Fruit fly (Drosophila melanogaster) whole organism, embryonic: ENCODE data around the gene mora.

Source experiments
- Bteb2 ChIP-seq: fragments of 200-800 bp; sonication (Bioruptor generic); optimal IDR thresholded peaks from 2 replicates; lab custom pipeline; 2016; ENCODE audit warnings: missing biosample characterization, missing genetic modification characterization
- CG10147 ChIP-seq: fragments of 200-800 bp; sonication (Bioruptor generic); optimal IDR thresholded peaks from 2 replicates; lab custom pipeline; 2019; ENCODE audit warnings: missing biosample characterization, mild to moderate bottlenecking, missing genetic modification characterization, moderate library complexity
- CG10267 ChIP-seq: fragments of 200-800 bp; sonication (Bioruptor generic); optimal IDR thresholded peaks from 2 replicates; lab custom pipeline; 2018; ENCODE audit warnings: missing biosample characterization, mild to moderate bottlenecking, missing genetic modification characterization, moderate library complexity
- CG12236 ChIP-seq: fragments of 200-800 bp; sonication (Bioruptor generic); optimal IDR thresholded peaks from 2 replicates; lab custom pipeline; 2016; ENCODE audit warnings: missing biosample characterization, missing genetic modification characterization
- CG14050 ChIP-seq: fragments of 200-800 bp; sonication (Bioruptor generic); IDR thresholded peaks from 3 replicates; pipeline ENCODE4 v1.3.6; 2022; ENCODE audit warnings: missing biosample characterization, missing genetic modification characterization
- CG15479 ChIP-seq: fragments of 200-800 bp; sonication (Bioruptor generic); optimal IDR thresholded peaks from 3 replicates; lab custom pipeline; 2019; ENCODE audit warnings: missing biosample characterization, mild to moderate bottlenecking, missing genetic modification characterization, moderate library complexity
- CG17568 ChIP-seq: fragments of 200-800 bp; sonication (Bioruptor generic); optimal IDR thresholded peaks from 2 replicates; lab custom pipeline; 2018; ENCODE audit warnings: missing biosample characterization, mild to moderate bottlenecking, missing genetic modification characterization, moderate library complexity
- CG17802 ChIP-seq: fragments of 200-800 bp; sonication (Bioruptor generic); optimal IDR thresholded peaks from 2 replicates; lab custom pipeline; 2018; ENCODE audit warnings: missing biosample characterization, mild to moderate bottlenecking, missing genetic modification characterization, moderate library complexity
- CG17912 ChIP-seq: fragments of 200-800 bp; sonication (Bioruptor generic); optimal IDR thresholded peaks from 2 replicates; lab custom pipeline; 2018; ENCODE audit warnings: missing biosample characterization, mild to moderate bottlenecking, missing genetic modification characterization
- CG1832 ChIP-seq: fragments of 200-800 bp; sonication (Bioruptor generic); optimal IDR thresholded peaks from 2 replicates; lab custom pipeline; 2017; ENCODE audit warnings: missing biosample characterization, mild to moderate bottlenecking, missing genetic modification characterization, inconsistent platforms
- CG2120 ChIP-seq: fragments of 200-800 bp; sonication (Bioruptor generic); optimal IDR thresholded peaks from 3 replicates; lab custom pipeline; 2016; ENCODE audit warnings: missing biosample characterization, missing genetic modification characterization
- CG2199 ChIP-seq: fragments of 200-800 bp; sonication (Bioruptor generic); IDR thresholded peaks from 3 replicates; pipeline ENCODE4 v1.3.6; 2022; ENCODE audit warnings: missing biosample characterization, missing genetic modification characterization
- CG2889 ChIP-seq: fragments of 200-800 bp; sonication (Bioruptor generic); IDR thresholded peaks from 3 replicates; pipeline ENCODE4 v1.3.6; 2022; ENCODE audit warnings: missing biosample characterization, missing genetic modification characterization
- CG34376 ChIP-seq: fragments of 200-800 bp; sonication (Bioruptor generic); optimal IDR thresholded peaks from 2 replicates; lab custom pipeline; 2018; ENCODE audit warnings: missing biosample characterization, mild to moderate bottlenecking, missing genetic modification characterization
- CG4282 ChIP-seq: fragments of 200-800 bp; sonication (Bioruptor generic); optimal IDR thresholded peaks from 2 replicates; lab custom pipeline; 2016; ENCODE audit warnings: missing biosample characterization, missing genetic modification characterization
- CG4328 ChIP-seq: fragments of 200-800 bp; sonication (Bioruptor generic); optimal IDR thresholded peaks from 3 replicates; lab custom pipeline; 2017; ENCODE audit warnings: missing biosample characterization, missing genetic modification reagents, missing genetic modification characterization
- CG4820 ChIP-seq: fragments of 200-800 bp; sonication (Bioruptor generic); optimal IDR thresholded peaks from 3 replicates; lab custom pipeline; 2016; ENCODE audit warnings: missing biosample characterization, missing genetic modification characterization
- CG9727 ChIP-seq: fragments of 200-800 bp; sonication (Bioruptor generic); optimal IDR thresholded peaks from 3 replicates; lab custom pipeline; 2017; ENCODE audit warnings: missing biosample characterization, mild to moderate bottlenecking, missing genetic modification characterization
- CkIIα-i1 ChIP-seq: fragments of 200-800 bp; sonication (Bioruptor generic); IDR thresholded peaks from 2 replicates; pipeline ENCODE4 v1.3.6; 2022; ENCODE audit warnings: missing biosample characterization, missing genetic modification characterization
- Dfd ChIP-seq, 2 experiments: fragments of >200 bp; optimal IDR thresholded peaks; 2 replicates each; lab custom pipeline; 2017; ENCODE audit warnings: missing biosample characterization in 2 of 2, missing genetic modification characterization in 2 of 2
- Dll ChIP-seq: fragments of 200-800 bp; sonication (Bioruptor generic); IDR thresholded peaks from 4 replicates; pipeline ENCODE4 v1.3.6; 2022; ENCODE audit warnings: missing biosample characterization, missing genetic modification characterization; ENCODE audit not compliant: partially characterized antibody
- Drgx ChIP-seq: fragments of 200-800 bp; sonication (Bioruptor generic); IDR thresholded peaks from 2 replicates; pipeline ENCODE4 v1.3.6; 2022; ENCODE audit warnings: missing biosample characterization, missing genetic modification characterization
- ERR ChIP-seq: fragments of 200-800 bp; sonication (Bioruptor generic); optimal IDR thresholded peaks from 2 replicates; lab custom pipeline; 2016; ENCODE audit warnings: missing biosample characterization, missing genetic modification characterization
- HHEX ChIP-seq: fragments of 200-800 bp; sonication (Bioruptor generic); optimal IDR thresholded peaks from 3 replicates; lab custom pipeline; 2017; ENCODE audit warnings: missing biosample characterization, mild to moderate bottlenecking, missing genetic modification characterization, missing genetic modification reagents
- HLH54F ChIP-seq: fragments of 200-800 bp; sonication (Bioruptor generic); optimal IDR thresholded peaks from 3 replicates; lab custom pipeline; 2016; ENCODE audit warnings: missing biosample characterization, missing genetic modification characterization
- HLHmδ ChIP-seq: fragments of 200-800 bp; sonication (Bioruptor generic); optimal IDR thresholded peaks from 2 replicates; lab custom pipeline; 2018; ENCODE audit warnings: missing biosample characterization, mild to moderate bottlenecking, missing genetic modification characterization, moderate library complexity
- Myb ChIP-seq: fragments of 200-800 bp; sonication (Bioruptor generic); optimal IDR thresholded peaks from 2 replicates; lab custom pipeline; 2016; ENCODE audit warnings: missing biosample characterization, missing genetic modification characterization
- Oaz ChIP-seq: fragments of 200-800 bp; sonication (Bioruptor generic); IDR thresholded peaks from 2 replicates; pipeline ENCODE4 v1.3.6; 2022; ENCODE audit warnings: missing biosample characterization, missing genetic modification characterization
- Scr ChIP-seq: fragments of 200-800 bp; sonication (Bioruptor generic); IDR thresholded peaks from 2 replicates; pipeline ENCODE4 v1.3.6; 2022; ENCODE audit warnings: missing biosample characterization, missing genetic modification characterization; ENCODE audit not compliant: partially characterized antibody
- Six4 ChIP-seq: fragments of 200-800 bp; sonication (Bioruptor generic); optimal IDR thresholded peaks from 2 replicates; lab custom pipeline; 2016; ENCODE audit warnings: missing biosample characterization, missing genetic modification characterization
- Sox100B ChIP-seq: fragments of 200-800 bp; sonication (Bioruptor generic); optimal IDR thresholded peaks from 3 replicates; lab custom pipeline; 2018; ENCODE audit warnings: missing biosample characterization, mild to moderate bottlenecking, missing genetic modification characterization
- Sox102F ChIP-seq: fragments of 200-800 bp; sonication (Bioruptor generic); optimal IDR thresholded peaks from 2 replicates; lab custom pipeline; 2018; ENCODE audit warnings: missing biosample characterization, mild to moderate bottlenecking, missing genetic modification characterization, moderate library complexity
- Ssrp ChIP-seq: fragments of 200-800 bp; sonication (Bioruptor generic); optimal IDR thresholded peaks from 2 replicates; lab custom pipeline; 2018; ENCODE audit warnings: missing biosample characterization, mild to moderate bottlenecking, missing genetic modification characterization, moderate library complexity
- Stat92E ChIP-seq, 3 experiments: fragments of >200 bp in 2 of 3; fragments of 200-800 bp in 1 of 3; sonication (Bioruptor generic) in 1 of 3; optimal IDR thresholded peaks; 2 replicates each; lab custom pipeline; 2017 to 2019; ENCODE audit warnings: missing biosample characterization in 3 of 3, missing genetic modification characterization in 3 of 3, mild to moderate bottlenecking in 1 of 3, moderate library complexity in 1 of 3
- Vsx1 ChIP-seq: fragments of 200-800 bp; sonication (Bioruptor generic); optimal IDR thresholded peaks from 2 replicates; lab custom pipeline; 2017; ENCODE audit warnings: missing biosample characterization, mild to moderate bottlenecking, missing genetic modification characterization, missing genetic modification reagents
- al ChIP-seq: fragments of 200-800 bp; sonication (Bioruptor generic); IDR thresholded peaks from 2 replicates; pipeline ENCODE4 v1.3.6; 2022; ENCODE audit warnings: missing biosample characterization, missing genetic modification characterization
- cas ChIP-seq: fragments of 200-800 bp; sonication (Bioruptor generic); IDR thresholded peaks from 2 replicates; pipeline ENCODE4 v1.3.6; 2022; ENCODE audit warnings: missing biosample characterization, missing genetic modification characterization
- esg ChIP-seq: fragments of 200-800 bp; sonication (Bioruptor generic); conservative IDR thresholded peaks from 2 replicates; pipeline ENCODE4 v1.3.6; 2022; ENCODE audit warnings: missing biosample characterization, missing genetic modification characterization
- fru ChIP-seq: fragments of >200 bp; optimal IDR thresholded peaks from 2 replicates; lab custom pipeline; 2017
- h ChIP-seq: fragments of >200 bp; optimal IDR thresholded peaks from 2 replicates; lab custom pipeline; 2017
- her ChIP-seq: fragments of 200-800 bp; sonication (Bioruptor generic); optimal IDR thresholded peaks from 2 replicates; lab custom pipeline; 2016; ENCODE audit warnings: missing biosample characterization, missing genetic modification characterization
- kay ChIP-seq: fragments of 200-800 bp; sonication (Bioruptor generic); optimal IDR thresholded peaks from 2 replicates; lab custom pipeline; 2016; ENCODE audit warnings: missing biosample characterization, missing genetic modification characterization
- lbe ChIP-seq: fragments of 200-800 bp; sonication (Bioruptor generic); optimal IDR thresholded peaks from 2 replicates; lab custom pipeline; 2016; ENCODE audit warnings: missing biosample characterization, mild to moderate bottlenecking, missing genetic modification characterization
- luna ChIP-seq: fragments of 200-800 bp; sonication (Bioruptor generic); optimal IDR thresholded peaks from 2 replicates; lab custom pipeline; 2016; ENCODE audit warnings: missing biosample characterization, missing genetic modification characterization
- schlank ChIP-seq: fragments of 200-800 bp; sonication (Bioruptor generic); optimal IDR thresholded peaks from 2 replicates; lab custom pipeline; 2018; ENCODE audit warnings: missing biosample characterization, mild to moderate bottlenecking, missing genetic modification characterization
- scrt ChIP-seq: fragments of 200-800 bp; sonication (Bioruptor generic); optimal IDR thresholded peaks from 2 replicates; lab custom pipeline; 2018; ENCODE audit warnings: missing biosample characterization, mild to moderate bottlenecking, missing genetic modification characterization, moderate library complexity
- sens-2 ChIP-seq: fragments of 200-800 bp; sonication (Bioruptor generic); IDR thresholded peaks from 2 replicates; pipeline ENCODE4 v1.3.6; 2022; ENCODE audit warnings: missing biosample characterization, missing genetic modification characterization
- sob ChIP-seq: fragments of 200-800 bp; sonication (Bioruptor generic); IDR thresholded peaks from 2 replicates; pipeline ENCODE4 v1.3.6; 2022; ENCODE audit warnings: missing biosample characterization, missing genetic modification characterization
- stc ChIP-seq: fragments of 200-800 bp; sonication (Bioruptor generic); IDR thresholded peaks from 2 replicates; pipeline ENCODE4 v1.3.6; 2022; ENCODE audit warnings: missing biosample characterization, missing genetic modification characterization
- trh ChIP-seq: fragments of 200-800 bp; sonication (Bioruptor generic); optimal IDR thresholded peaks from 2 replicates; lab custom pipeline; 2016; ENCODE audit warnings: missing biosample characterization, missing genetic modification characterization
- unc-4 ChIP-seq: fragments of 200-800 bp; sonication (Bioruptor generic); IDR thresholded peaks from 2 replicates; pipeline ENCODE4 v1.3.6; 2022; ENCODE audit warnings: missing biosample characterization, missing genetic modification characterization; ENCODE audit not compliant: partially characterized antibody

The mora gene

dm6 chr3R:24193373-24193879, 7.3 kb downstream of the mora start, which contains the start of the genes SMC6 and CG6204 (continued):
- TF ChIP-seq sens-2 (GFP tag; lab: Robert Waterston, UW) (peak; percentile 85), esg (GFP tag; lab: Robert Waterston, UW) (peak; percentile 94), CG1832 (no peak), CG34376 (GFP tag; lab: Kevin White, UChicago) (peak; percentile 84), CG9727 (peak; percentile 93), Bteb2 (GFP tag; lab: Kevin White, UChicago) (peak; percentile 90), CG15479 (GFP tag; lab: Kevin White, UChicago) (peak; percentile 80), unc-4 (GFP tag; lab: Robert Waterston, UW) (peak; percentile 52), her (GFP tag; lab: Kevin White, UChicago) (peak; percentile 44), ERR (GFP tag; lab: Kevin White, UChicago) (peak; percentile 64), CG4820 (peak; percentile 92), Ssrp (tag; lab: Kevin White, UChicago) (peak; percentile 92), sob (GFP tag; lab: Robert Waterston, UW) (peak; percentile 95), al (GFP tag; lab: Robert Waterston, UW) (peak; percentile 95), stc (peak; percentile 95), CkIIα-i1 (peak; percentile 70; the same call in 1 of the 2 replicates), CG17912 (GFP tag; lab: Kevin White, UChicago) (peak; percentile 82), HHEX (peak; percentile 90), h (lab: Kevin White, UChicago) (no peak), Oaz (GFP tag; lab: Robert Waterston, UW) (peak; percentile 87), Sox100B (peak; percentile 89), CG2120 (GFP tag; lab: Kevin White, UChicago) (peak; percentile 96), lbe (GFP tag; lab: Kevin White, UChicago) (peak; percentile 91), CG14050 (peak; percentile 90), Dfd (GFP tag; optimal IDR thresholded peaks at IDR 0.05; lab: Kevin White, UChicago) (no peak), CG4328 (GFP tag; lab: Kevin White, UChicago) (peak; percentile 88), Stat92E (GFP tag; optimal IDR thresholded peaks at IDR 0.05; lab: Kevin White, UChicago) (peak in 1 of 3 experiments; percentile 89), scrt (GFP tag; lab: Kevin White, UChicago) (no peak), CG2889 (GFP tag; lab: Robert Waterston, UW) (peak; percentile 91), kay (GFP tag; lab: Kevin White, UChicago) (peak; percentile 85), schlank (tag; lab: Kevin White, UChicago) (peak; percentile 85), CG12236 (GFP tag; lab: Kevin White, UChicago) (peak; percentile 66), CG4282 (GFP tag; lab: Kevin White, UChicago) (peak; percentile 13), Drgx (GFP tag; lab: Robert Waterston, UW) (peak; percentile 94), fru (lab: Kevin White, UChicago) (no peak), Sox102F (GFP tag; lab: Kevin White, UChicago) (peak; percentile 95), CG17568 (GFP tag; lab: Kevin White, UChicago) (peak; percentile 87), Scr (GFP tag; lab: Robert Waterston, UW) (peak; percentile 59), HLHmδ (GFP tag; lab: Kevin White, UChicago) (no peak), Myb (peak; percentile 62), cas (GFP tag; lab: Robert Waterston, UW) (peak; percentile 76; the same call in 1 of the 2 replicates), Vsx1 (GFP tag; lab: Kevin White, UChicago) (peak; percentile 89), HLH54F (GFP tag; lab: Kevin White, UChicago) (peak; percentile 82), CG17802 (tag; lab: Kevin White, UChicago) (peak; percentile 75), CG2199 (GFP tag; lab: Robert Waterston, UW) (peak; percentile 88; the same call in 2 of the 3 replicates), luna (peak; percentile 53), Dll (GFP tag; lab: Robert Waterston, UW) (peak; percentile 50; the same call in 2 of the 4 replicates), CG10267 (tag; lab: Kevin White, UChicago) (peak; percentile 86), trh (GFP tag; lab: Kevin White, UChicago) (peak; percentile 78), CG10147 (GFP tag; lab: Kevin White, UChicago) (peak; percentile 93), Six4 (GFP tag; lab: Kevin White, UChicago) (peak; percentile 84)
